Worm (Caenorhabditis elegans): Measurements from ENCODE around the gene far-3.

Gene far-3

DNA sequence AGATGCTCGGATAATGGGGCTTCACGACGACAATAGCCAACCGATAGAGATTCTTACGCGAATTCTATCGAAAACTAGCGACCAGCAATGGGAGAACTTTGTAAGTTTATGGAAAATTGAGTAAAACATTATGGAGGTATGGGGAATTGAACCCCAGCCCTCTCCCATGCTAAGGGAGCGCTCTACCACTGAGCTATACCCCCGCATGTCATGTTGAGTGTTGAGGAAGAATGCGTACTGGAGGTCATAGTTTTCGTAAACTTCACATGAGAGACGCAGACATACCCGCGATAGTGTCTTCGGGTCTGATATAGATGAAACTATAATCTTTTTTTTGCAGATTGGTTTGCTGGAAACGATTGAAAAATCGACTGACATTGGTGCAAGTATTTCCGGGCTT, 6.1 kb upstream of the far-3 start:
- TF ChIP-seq sdc-2 (tag; optimal IDR thresholded peaks at IDR 0.05) (peak; percentile 76), pqm-1 (tag; optimal IDR thresholded peaks at IDR 0.05) (peak; percentile 62), ttx-3 (tag; optimal IDR thresholded peaks at IDR 0.05) (peak; percentile 74), dve-1 (tag; optimal IDR thresholded peaks at IDR 0.05) (peak; percentile 76), hlh-15 (tag; optimal IDR thresholded peaks at IDR 0.05) (peak; percentile 27), ztf-16 (tag; optimal IDR thresholded peaks at IDR 0.05) (peak; percentile 90), gmeb-2 (tag; optimal IDR thresholded peaks at IDR 0.05) (peak; percentile 80), npax-4 (tag; optimal IDR thresholded peaks at IDR 0.05) (peak; percentile 59), hlh-30 (tag; optimal IDR thresholded peaks at IDR 0.05; ENCODE audit: insufficient read depth) (peak; percentile 12), K09A11.1 (tag; optimal IDR thresholded peaks at IDR 0.05; ENCODE audit: insufficient read depth) (peak; percentile 68), tbx-2 (tag; optimal IDR thresholded peaks at IDR 0.05) (peak; percentile 83), ets-4 (tag; optimal IDR thresholded peaks at IDR 0.05) (peak; percentile 44), pag-3 (tag; optimal IDR thresholded peaks at IDR 0.05; ENCODE audit: borderline replicate concordance) (peak; percentile 66), odd-2 (tag; optimal IDR thresholded peaks at IDR 0.05) (peak; percentile 11), mec-3 (tag; optimal IDR thresholded peaks at IDR 0.05; ENCODE audit: borderline replicate concordance) (no peak), nfya-1 (tag; optimal IDR thresholded peaks at IDR 0.05) (peak; percentile 47), pha-2 (tag; optimal IDR thresholded peaks at IDR 0.05) (peak; percentile 67), ceh-14 (tag; optimal IDR thresholded peaks at IDR 0.05) (peak; percentile 82), hlh-13 (GFP tag; optimal IDR thresholded peaks at IDR 0.05) (peak; percentile 78), ceh-6 (GFP tag; optimal IDR thresholded peaks at IDR 0.05) (peak; percentile 83), syd-9 (tag; optimal IDR thresholded peaks at IDR 0.05) (peak; percentile 86), Y22D7AL.16 (tag; optimal IDR thresholded peaks at IDR 0.05) (peak; percentile 91), unc-86 (tag; optimal IDR thresholded peaks at IDR 0.05) (peak; percentile 85), K02D7.2 (tag; optimal IDR thresholded peaks at IDR 0.05) (peak; percentile 86), ref-2 (tag; optimal IDR thresholded peaks at IDR 0.05) (peak; percentile 65), pha-4 (tag; optimal IDR thresholded peaks at IDR 0.05) (no peak), che-1 (tag; optimal IDR thresholded peaks at IDR 0.05) (peak; percentile 87), elt-2 (tag; optimal IDR thresholded peaks at IDR 0.05) (peak; percentile 84), ceh-24 (tag; optimal IDR thresholded peaks at IDR 0.05) (peak; percentile 55), unc-3 (GFP tag; conservative IDR thresholded peaks at IDR 0.05) (peak; percentile 81), unc-3 (tag; optimal IDR thresholded peaks at IDR 0.05) (peak; percentile 69), ceh-19 (GFP tag; optimal IDR thresholded peaks at IDR 0.05) (peak; percentile 83), ceh-2 (tag; optimal IDR thresholded peaks at IDR 0.05) (peak; percentile 73), ceh-18 (tag; optimal IDR thresholded peaks at IDR 0.05) (peak; percentile 82), ceh-48 (tag; optimal IDR thresholded peaks at IDR 0.05) (peak; percentile 71), C08G9.2 (tag; optimal IDR thresholded peaks at IDR 0.05) (peak; percentile 83), zip-5 (tag; optimal IDR thresholded peaks at IDR 0.05) (peak; percentile 45), ceh-31 (tag; optimal IDR thresholded peaks at IDR 0.05) (peak; percentile 67), unc-55 (GFP tag; optimal IDR thresholded peaks at IDR 0.05) (no peak), nhr-11 (tag; optimal IDR thresholded peaks at IDR 0.05) (no peak), fax-1 (tag; optimal IDR thresholded peaks at IDR 0.05) (peak; percentile 86), sox-4 (tag; optimal IDR thresholded peaks at IDR 0.05) (peak; percentile 89), pros-1 (tag; optimal IDR thresholded peaks at IDR 0.05) (peak; percentile 52), ceh-22 (tag; optimal IDR thresholded peaks at IDR 0.05) (no peak), T23F11.4 (GFP tag; optimal IDR thresholded peaks at IDR 0.05) (peak; percentile 84), lim-6 (tag; optimal IDR thresholded peaks at IDR 0.05) (peak; percentile 49), eyg-1 (tag; optimal IDR thresholded peaks at IDR 0.05) (peak; percentile 65), pat-9 (tag; optimal IDR thresholded peaks at IDR 0.05) (peak; percentile 89), elt-4 (tag; optimal IDR thresholded peaks at IDR 0.05) (no peak), unc-42 (tag; optimal IDR thresholded peaks at IDR 0.05) (peak; percentile 57), fkh-10 (GFP tag; optimal IDR thresholded peaks at IDR 0.05) (no peak), nhr-232 (tag; optimal IDR thresholded peaks at IDR 0.05) (peak; percentile 84), dmd-4 (tag; optimal IDR thresholded peaks at IDR 0.05; ENCODE audit: borderline replicate concordance) (peak; percentile 82)
